Fruit fly (Drosophila melanogaster) whole organism, prepupa: ENCODE measurements around the gene Tengl1.

ENCODE experiments used
- Blimp-1 ChIP-seq: fragments of 200-800 bp; sonication (Bioruptor generic); optimal IDR thresholded peaks from 3 replicates; lab custom pipeline; 2017; ENCODE audit warnings: missing biosample characterization, missing genetic modification characterization, mild to moderate bottlenecking, moderate library complexity, missing genetic modification reagents
- CG10631 ChIP-seq: fragments of 200-800 bp; sonication (Bioruptor generic); optimal IDR thresholded peaks from 2 replicates; lab custom pipeline; 2016; ENCODE audit warnings: missing biosample characterization, missing genetic modification characterization
- CG10669 ChIP-seq: fragments of 200-800 bp; sonication (Bioruptor generic); optimal IDR thresholded peaks from 3 replicates; lab custom pipeline; 2018; ENCODE audit warnings: missing biosample characterization, mild to moderate bottlenecking, missing genetic modification characterization, moderate library complexity
- CG11294 ChIP-seq: fragments of 200-800 bp; sonication (Bioruptor generic); IDR thresholded peaks from 2 replicates; pipeline ENCODE4 v1.3.6; 2022; ENCODE audit warnings: missing biosample characterization, missing genetic modification characterization
- CG11762 ChIP-seq: fragments of 200-800 bp; sonication (Bioruptor generic); optimal IDR thresholded peaks from 3 replicates; lab custom pipeline; 2016; ENCODE audit warnings: missing biosample characterization, missing genetic modification characterization; ENCODE audit not compliant: insufficient read depth
- CG11902 ChIP-seq: fragments of 200-800 bp; sonication (Bioruptor generic); optimal IDR thresholded peaks from 3 replicates; lab custom pipeline; 2016; ENCODE audit warnings: missing biosample characterization, missing genetic modification characterization
- CG15336 ChIP-seq: fragments of 200-800 bp; sonication (Bioruptor generic); IDR thresholded peaks from 2 replicates; pipeline ENCODE4 v1.3.6; 2022; ENCODE audit warnings: missing biosample characterization, missing genetic modification characterization
- CG16779 ChIP-seq: fragments of 200-800 bp; sonication (Bioruptor generic); optimal IDR thresholded peaks from 3 replicates; lab custom pipeline; 2017; ENCODE audit warnings: missing biosample characterization, mild to moderate bottlenecking, missing genetic modification characterization
- CG31627 ChIP-seq: fragments of 200-800 bp; sonication (Bioruptor generic); optimal IDR thresholded peaks from 3 replicates; lab custom pipeline; 2016; ENCODE audit warnings: missing biosample characterization, missing genetic modification characterization
- CG32006 ChIP-seq: fragments of 200-800 bp; sonication (Bioruptor generic); optimal IDR thresholded peaks from 3 replicates; lab custom pipeline; 2017; ENCODE audit warnings: missing biosample characterization, mild to moderate bottlenecking, missing genetic modification characterization
- CG34406 ChIP-seq: fragments of 200-800 bp; sonication (Bioruptor generic); optimal IDR thresholded peaks from 3 replicates; lab custom pipeline; 2016; ENCODE audit warnings: missing biosample characterization, missing genetic modification characterization
- CG3919 ChIP-seq: fragments of 200-800 bp; sonication (Bioruptor generic); optimal IDR thresholded peaks from 3 replicates; lab custom pipeline; 2016; ENCODE audit warnings: missing biosample characterization, missing genetic modification characterization
- CG4318 ChIP-seq: fragments of 200-800 bp; sonication (Bioruptor generic); optimal IDR thresholded peaks from 3 replicates; lab custom pipeline; 2017; ENCODE audit warnings: missing biosample characterization, mild to moderate bottlenecking, missing genetic modification characterization
- CG6163 ChIP-seq: fragments of 200-800 bp; sonication (Bioruptor generic); IDR thresholded peaks from 3 replicates; pipeline ENCODE4 v1.3.6; 2022; ENCODE audit warnings: missing biosample characterization, missing genetic modification characterization
- CG6792 ChIP-seq: fragments of 200-800 bp; sonication (Bioruptor generic); optimal IDR thresholded peaks from 3 replicates; lab custom pipeline; 2016; ENCODE audit warnings: missing biosample characterization, missing genetic modification characterization
- CG6808 ChIP-seq: fragments of 200-800 bp; sonication (Bioruptor generic); optimal IDR thresholded peaks from 3 replicates; lab custom pipeline; 2017; ENCODE audit warnings: missing biosample characterization, missing genetic modification characterization, mild to moderate bottlenecking, moderate library complexity, missing genetic modification reagents
- CG8119 ChIP-seq: fragments of 200-800 bp; sonication (Bioruptor generic); IDR thresholded peaks from 3 replicates; pipeline ENCODE4 v1.3.6; 2022; ENCODE audit warnings: missing biosample characterization, missing genetic modification characterization
- CG8319 ChIP-seq: fragments of 200-800 bp; sonication (Bioruptor generic); optimal IDR thresholded peaks from 3 replicates; lab custom pipeline; 2016; ENCODE audit warnings: missing biosample characterization, missing genetic modification characterization
- Eip75B ChIP-seq: fragments of 200-800 bp; sonication (Bioruptor generic); optimal IDR thresholded peaks from 3 replicates; lab custom pipeline; 2016; ENCODE audit warnings: missing biosample characterization, missing genetic modification characterization
- Eip78C ChIP-seq: fragments of 200-800 bp; sonication (Bioruptor generic); peaks from one replicate; lab custom pipeline; 2016; ENCODE audit warnings: missing biosample characterization, missing genetic modification characterization
- Gug ChIP-seq: fragments of 200-800 bp; sonication (Bioruptor generic); IDR thresholded peaks from 2 replicates; pipeline ENCODE4 v1.3.6; 2022; ENCODE audit warnings: missing biosample characterization, missing genetic modification characterization
- Hr38 ChIP-seq: sonication (Bioruptor generic); optimal IDR thresholded peaks from 2 replicates; lab custom pipeline; 2016; ENCODE audit warnings: missing biosample characterization, missing genetic modification characterization
- Hr39 ChIP-seq: fragments of 200-800 bp; sonication (Bioruptor generic); optimal IDR thresholded peaks from 2 replicates; lab custom pipeline; 2016; ENCODE audit warnings: missing biosample characterization, missing genetic modification characterization
- Hr4 ChIP-seq: fragments of 200-800 bp; sonication (Bioruptor generic); optimal IDR thresholded peaks from 3 replicates; lab custom pipeline; 2016; ENCODE audit warnings: missing biosample characterization, missing genetic modification characterization
- Met ChIP-seq: fragments of 200-800 bp; sonication (Bioruptor generic); optimal IDR thresholded peaks from 3 replicates; lab custom pipeline; 2016; ENCODE audit warnings: missing biosample characterization, missing genetic modification characterization
- OdsH ChIP-seq: fragments of 200-800 bp; sonication (Bioruptor generic); optimal IDR thresholded peaks from 3 replicates; lab custom pipeline; 2016; ENCODE audit warnings: missing biosample characterization, missing genetic modification characterization
- Sox15 ChIP-seq: fragments of 200-800 bp; sonication (Bioruptor generic); optimal IDR thresholded peaks from 3 replicates; lab custom pipeline; 2016; ENCODE audit warnings: missing biosample characterization, missing genetic modification characterization
- acj6 ChIP-seq: fragments of 200-800 bp; sonication (Bioruptor generic); optimal IDR thresholded peaks from 3 replicates; lab custom pipeline; 2016; ENCODE audit warnings: missing biosample characterization, missing genetic modification characterization
- cyc ChIP-seq: fragments of 200-800 bp; sonication (Bioruptor generic); optimal IDR thresholded peaks from 3 replicates; lab custom pipeline; 2016; ENCODE audit warnings: missing biosample characterization, missing genetic modification characterization
- dac ChIP-seq: fragments of 200-800 bp; sonication (Bioruptor generic); optimal IDR thresholded peaks from 2 replicates; lab custom pipeline; 2017; ENCODE audit warnings: missing biosample characterization, mild to moderate bottlenecking, missing genetic modification characterization
- dsx ChIP-seq: fragments of 200-800 bp; optimal IDR thresholded peaks from 3 replicates; lab custom pipeline; 2019; ENCODE audit warnings: missing biosample characterization, mild to moderate bottlenecking, missing genetic modification characterization, moderate library complexity; ENCODE audit not compliant: poor library complexity, severe bottlenecking
- eg ChIP-seq: fragments of 200-800 bp; sonication (Bioruptor generic); IDR thresholded peaks from 3 replicates; pipeline ENCODE4 v1.3.6; 2022; ENCODE audit warnings: missing biosample characterization, missing genetic modification characterization
- esn ChIP-seq: fragments of 200-800 bp; sonication (Bioruptor generic); optimal IDR thresholded peaks from 2 replicates; lab custom pipeline; 2016; ENCODE audit warnings: missing biosample characterization, mild to moderate bottlenecking, missing genetic modification characterization, moderate library complexity
- lz ChIP-seq: fragments of 200-800 bp; sonication (Bioruptor generic); optimal IDR thresholded peaks from 3 replicates; lab custom pipeline; 2016; ENCODE audit warnings: missing biosample characterization, missing genetic modification characterization
- pdm3 ChIP-seq: fragments of 200-800 bp; sonication (Bioruptor generic); optimal IDR thresholded peaks from 3 replicates; lab custom pipeline; 2016; ENCODE audit warnings: missing biosample characterization, missing genetic modification characterization
- spab ChIP-seq: fragments of 200-800 bp; sonication (Bioruptor generic); optimal IDR thresholded peaks from 2 replicates; lab custom pipeline; 2017; ENCODE audit warnings: missing biosample characterization, mild to moderate bottlenecking, missing genetic modification characterization, missing genetic modification reagents
- topi ChIP-seq: fragments of 200-800 bp; sonication (Bioruptor generic); optimal IDR thresholded peaks from 3 replicates; lab custom pipeline; 2016; ENCODE audit warnings: missing biosample characterization, missing genetic modification characterization
- vri ChIP-seq: fragments of 200-800 bp; sonication (Bioruptor generic); optimal IDR thresholded peaks from 3 replicates; lab custom pipeline; 2016; ENCODE audit warnings: missing biosample characterization, mild to moderate bottlenecking, missing genetic modification characterization

Tengl1 gene

DNA sequence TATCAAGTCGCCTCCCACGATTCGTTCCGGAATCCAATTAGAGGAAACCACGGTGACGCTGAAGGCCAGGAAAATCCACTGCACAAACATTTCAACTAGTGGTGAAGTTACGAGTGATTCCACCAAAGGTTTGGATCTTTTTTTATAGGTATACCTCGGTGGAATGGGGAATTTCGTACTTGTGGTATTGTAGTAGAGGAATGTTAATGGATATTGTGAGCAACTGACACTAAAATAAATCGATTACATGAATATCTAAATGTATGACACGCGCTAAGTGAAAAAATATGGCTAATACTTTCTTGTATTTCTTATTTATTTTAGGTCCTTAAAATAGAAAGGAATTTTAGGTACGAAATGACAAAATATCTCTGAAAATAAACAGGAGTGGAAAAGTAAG is 11.8 kb upstream of the Tengl1 start, which contains the start of gene CG17239:
Gene CG17239 (minus strand): TSS at position 101 of the 400 bp plus-strand sequence.
- TF ChIP-seq CG15336 (no peak), CG16779 (tag; lab: Kevin White, UChicago) (no peak), CG6163 (GFP tag; lab: Robert Waterston, UW) (no peak), lz (GFP tag; lab: Kevin White, UChicago) (no peak), CG6792 (GFP tag; lab: Kevin White, UChicago) (no peak), dac (GFP tag; lab: Kevin White, UChicago) (no peak), CG3919 (GFP tag; lab: Kevin White, UChicago) (no peak), vri (GFP tag; lab: Kevin White, UChicago) (no peak), Met (GFP tag; lab: Kevin White, UChicago) (no peak), topi (GFP tag; lab: Kevin White, UChicago) (no peak), dsx (no peak), CG8319 (GFP tag; lab: Kevin White, UChicago) (no peak), CG11902 (GFP tag; lab: Kevin White, UChicago) (no peak), spab (GFP tag; lab: Kevin White, UChicago) (no peak), Blimp-1 (GFP tag; lab: Kevin White, UChicago) (no peak), CG6808 (no peak)
- TF ChIP-seq, all 60 proteins: peak for 0

DNA sequence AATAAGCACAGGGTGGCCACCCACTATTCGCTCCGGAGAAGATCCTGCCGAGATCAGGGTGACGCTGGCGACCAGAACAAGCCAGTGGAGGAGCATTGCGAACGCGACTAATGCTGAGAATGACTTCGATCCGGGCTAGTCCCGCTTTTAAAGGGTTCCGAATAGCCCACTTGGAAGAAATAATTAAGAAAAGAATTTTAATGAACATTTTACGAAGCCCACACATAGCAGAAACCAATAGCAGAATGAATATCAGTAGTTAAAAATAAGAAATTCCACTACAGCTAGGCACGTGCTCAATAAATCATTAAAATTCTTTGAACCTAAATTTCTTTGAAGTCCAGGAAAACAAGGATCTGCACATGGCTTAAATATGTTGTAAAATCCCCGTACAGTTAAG is 10.8 kb upstream of the Tengl1 start, which contains the start of gene Ser12:
Gene Ser12 (minus strand): TSS at position 101 of the 400 bp plus-strand sequence.
- no peak for TF ChIP-seq Eip78C (GFP tag; lab: Kevin White, UChicago)
- no peak for TF ChIP-seq acj6
- TF ChIP-seq eg (GFP tag; lab: Robert Waterston, UW) = no peak
- TF ChIP-seq CG34406 = no peak
- TF ChIP-seq Sox15 (GFP tag; lab: Kevin White, UChicago) = no peak
- TF ChIP-seq CG11762 (GFP tag; lab: Kevin White, UChicago) = no peak
- no peak for TF ChIP-seq spab (GFP tag; lab: Kevin White, UChicago)
- TF ChIP-seq CG16779 (tag; lab: Kevin White, UChicago) = no peak
- no peak for TF ChIP-seq CG4318 (GFP tag; lab: Kevin White, UChicago)
- no peak for TF ChIP-seq CG11294 (GFP tag; lab: Robert Waterston, UW)

DNA sequence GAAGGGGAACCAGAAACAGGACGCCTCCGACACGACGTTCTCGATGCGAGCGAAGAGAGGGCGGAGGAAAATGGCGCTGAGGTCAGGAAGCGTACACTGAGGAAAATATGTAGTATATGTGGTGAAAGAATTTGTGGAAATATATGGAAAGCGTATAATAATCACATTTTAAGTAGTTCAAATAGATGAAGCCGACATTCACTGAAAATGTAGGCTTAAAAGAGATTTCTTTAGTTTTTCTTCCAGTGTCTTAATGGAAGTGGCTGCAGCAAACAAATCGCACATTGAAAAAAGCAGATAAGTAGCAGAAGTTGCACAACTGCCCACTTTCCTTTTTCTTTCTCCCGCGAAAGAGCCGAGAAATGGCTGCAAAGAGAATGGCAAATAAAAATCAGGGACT is 9.2 kb upstream of the Tengl1 start:
- peak; percentile 5 for TF ChIP-seq CG10669
- peak; percentile 14 for TF ChIP-seq CG31627
- peak; percentile 21 for TF ChIP-seq Hr4
- peak; percentile 22 for TF ChIP-seq pdm3 (GFP tag; lab: Kevin White, UChicago)
- no peak for TF ChIP-seq Gug (GFP tag; lab: Robert Waterston, UW)
- peak; percentile 10 for TF ChIP-seq Hr39
- peak; percentile 8 for TF ChIP-seq CG10631 (GFP tag; lab: Kevin White, UChicago)
- TF ChIP-seq OdsH = peak; percentile 13
- no peak for TF ChIP-seq vri (GFP tag; lab: Kevin White, UChicago)
- peak; percentile 9 for TF ChIP-seq CG6808
- TF ChIP-seq Eip78C (GFP tag; lab: Kevin White, UChicago) = peak; percentile 63
- no peak for TF ChIP-seq CG15336
- peak; percentile 17 for TF ChIP-seq CG32006
- TF ChIP-seq esn = no peak
- 0 out of 3 replicates have a peak, but pooled peaks have one; percentile 25 for TF ChIP-seq eg (GFP tag; lab: Robert Waterston, UW)
- peak; percentile 9 for TF ChIP-seq Eip75B (GFP tag; lab: Kevin White, UChicago)
- peak; percentile 31 for TF ChIP-seq acj6
- no peak for TF ChIP-seq cyc
- peak; percentile 25 for TF ChIP-seq CG3919 (GFP tag; lab: Kevin White, UChicago)
- TF ChIP-seq CG8119 = 0 out of 3 replicates have a peak, but pooled peaks have one; percentile 20
- TF ChIP-seq Hr38 (GFP tag; lab: Kevin White, UChicago) = peak; percentile 16
